Worm (Caenorhabditis elegans) whole organism, L4 larva: ENCODE data around the gene rpl-36.

Source experiments
- ZK546.5 ChIP-seq, 2 experiments: sonication (generic microtip); optimal IDR thresholded peaks; 2 replicates each; lab custom pipeline; 2017; ENCODE audit warnings: missing biosample characterization in 2 of 2, missing genetic modification characterization in 2 of 2
- arid-1 ChIP-seq: fragments of 200-800 bp; sonication (Bioruptor generic); conservative IDR thresholded peaks from 2 replicates; pipeline ENCODE4 v1.3.6; 2022; ENCODE audit warnings: missing genetic modification reagents, missing genetic modification characterization, missing compliant biosample characterization
- lsy-2 ChIP-seq, 2 experiments: fragments of 150-350 bp in 1 of 2; sonication (generic microtip) in 1 of 2; optimal IDR thresholded peaks; 2 replicates each; lab custom pipeline; 2014 to 2017; ENCODE audit warnings: missing biosample characterization in 2 of 2, missing genetic modification characterization in 2 of 2
- php-3 ChIP-seq: fragments of 200-800 bp; sonication (Bioruptor generic); IDR thresholded peaks from 2 replicates; pipeline ENCODE4 v1.3.6; 2022; ENCODE audit warnings: missing genetic modification reagents, missing genetic modification characterization, missing compliant biosample characterization
- snpc-4 ChIP-seq: fragments of 150-350 bp; optimal IDR thresholded peaks from 2 replicates; lab custom pipeline; 2014; ENCODE audit warnings: missing biosample characterization, missing genetic modification characterization

DNA sequence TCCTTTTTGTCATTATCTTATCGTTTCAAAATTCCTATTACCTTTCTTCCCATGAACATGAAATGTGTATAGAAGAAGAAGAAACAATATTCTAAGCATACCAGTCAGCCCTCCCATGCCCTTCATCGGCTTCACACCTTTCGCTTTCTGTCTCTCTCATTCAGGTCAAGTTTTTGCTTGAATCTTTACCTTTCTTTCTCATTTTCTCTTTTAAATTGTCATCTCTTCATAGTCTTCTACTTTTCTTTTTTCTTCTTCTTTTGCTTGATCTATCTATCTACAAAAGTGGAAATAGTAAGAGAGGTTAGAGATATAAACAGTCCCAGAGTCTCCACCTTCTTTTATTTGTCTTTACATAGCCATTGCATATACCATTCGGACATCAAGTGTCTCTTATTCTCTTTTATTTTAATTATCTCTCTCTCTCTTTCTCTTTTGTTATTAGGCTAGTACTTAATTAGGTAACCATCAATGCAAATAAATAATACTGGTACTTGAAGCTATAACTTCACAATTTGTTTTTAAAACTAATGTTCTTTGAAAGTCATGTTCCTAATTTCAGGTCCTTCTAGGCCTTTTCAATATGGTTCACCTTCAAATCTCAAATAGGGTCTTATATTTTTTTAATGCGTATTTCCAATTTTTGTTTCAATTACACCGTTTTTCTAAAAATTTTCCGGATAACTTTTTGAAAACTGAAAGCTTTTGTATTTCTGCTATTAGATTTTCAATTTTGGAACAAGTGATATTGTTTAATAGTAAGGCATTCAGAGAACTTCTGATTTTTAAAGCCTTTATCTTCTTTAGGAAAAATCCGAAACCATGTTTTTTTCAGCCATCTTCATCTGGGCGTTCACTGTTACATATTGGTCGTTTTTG is 21.6 kb downstream of the rpl-36 start, which contains the start of gene dpy-31:
- no peak for TF ChIP-seq arid-1 (GFP tag; lab: Robert Waterston, UW)
- peak in 1 of 2 experiments; percentile 44 for TF ChIP-seq lsy-2 (tag; optimal IDR thresholded peaks at IDR 0.05; lab: Kevin White, UChicago)
- TF ChIP-seq ZK546.5 (tag; optimal IDR thresholded peaks at IDR 0.05; lab: Kevin White, UChicago), result no peak
- no peak for TF ChIP-seq php-3 (GFP tag; lab: Robert Waterston, UW)
- TF ChIP-seq snpc-4, result no peak
